Worm (Caenorhabditis elegans) whole organism, L1 larva: ENCODE results near the gene C27D9.2.

ENCODE experiments used
- dpl-1 ChIP-seq, 3 experiments: fragments of 150-350 bp in 2 of 3; sonication (generic microtip) in 1 of 3; optimal IDR thresholded peaks; 2 replicates each; lab custom pipeline; 2014 to 2017; ENCODE audit warnings: missing biosample characterization in 3 of 3, missing genetic modification characterization in 3 of 3, missing genetic modification reagents in 3 of 3
- dsc-1 ChIP-seq: sonication (generic microtip); optimal IDR thresholded peaks from 2 replicates; lab custom pipeline; 2016; ENCODE audit warnings: mild to moderate bottlenecking, missing genetic modification characterization, missing compliant biosample characterization
- hlh-17 ChIP-seq: fragments of 200-800 bp; sonication (Bioruptor generic); optimal IDR thresholded peaks from 2 replicates; lab custom pipeline; 2018; ENCODE audit warnings: missing genetic modification characterization, mild to moderate bottlenecking, missing compliant biosample characterization, moderate library complexity, borderline replicate concordance
- mdl-1 ChIP-seq, 2 experiments: fragments of 150-350 bp; optimal IDR thresholded peaks; 2 replicates each; lab custom pipeline; 2014 to 2017; ENCODE audit warnings: missing biosample characterization in 2 of 2, missing genetic modification characterization in 2 of 2, inconsistent platforms in 1 of 2
- mep-1 ChIP-seq: fragments of 150-350 bp; optimal IDR thresholded peaks from 2 replicates; lab custom pipeline; 2014; ENCODE audit warnings: missing biosample characterization, missing genetic modification characterization
- snpc-4 ChIP-seq: fragments of 150-350 bp; optimal IDR thresholded peaks from 2 replicates; lab custom pipeline; 2014; ENCODE audit warnings: missing biosample characterization, missing genetic modification characterization
- unc-62 ChIP-seq: fragments of 150-350 bp; optimal IDR thresholded peaks from 2 replicates; lab custom pipeline; 2014; ENCODE audit warnings: missing biosample characterization, missing genetic modification reagents, missing genetic modification characterization

- TF ChIP-seq hlh-17 (GFP tag; lab: Kevin White, UChicago) (no peak), mep-1 (tag; lab: Kevin White, UChicago) (peak; percentile 3), snpc-4 (tag; lab: Kevin White, UChicago) (no peak), mdl-1 (tag; optimal IDR thresholded peaks at IDR 0.05; lab: Kevin White, UChicago) (no peak), dpl-1 (GFP tag; optimal IDR thresholded peaks at IDR 0.05; lab: Kevin White, UChicago) (no peak), unc-62 (GFP tag; lab: Kevin White, UChicago) (no peak), dsc-1 (tag; lab: Kevin White, UChicago) (no peak)
These were observed 11.0 kb upstream of the C27D9.2 start for ce11 chrII:4767612-4768011.
